Worm (Caenorhabditis elegans): ENCODE data around the gene cdk-4.

- TF ChIP-seq aha-1 (tag) (no peak), ama-1 (optimal IDR thresholded peaks at IDR 0.05) (no peak), nhr-76 (tag; optimal IDR thresholded peaks at IDR 0.05) (no peak), dmd-9 (GFP tag; IDR thresholded peaks at IDR 0.05) (no peak), ces-1 (GFP tag; optimal IDR thresholded peaks at IDR 0.05) (peak; percentile 76), nhr-77 (tag; optimal IDR thresholded peaks at IDR 0.05) (no peak), aly-2 (tag; optimal IDR thresholded peaks at IDR 0.05) (no peak), ztf-7 (tag; optimal IDR thresholded peaks at IDR 0.05) (no peak), daf-8 (GFP tag; IDR thresholded peaks at IDR 0.05) (no peak), skn-1 (tag; optimal IDR thresholded peaks at IDR 0.05) (no peak), dpl-1 (GFP tag; optimal IDR thresholded peaks at IDR 0.05) (no peak)
Measured at ce11 chrX:13499098-13499497, 19.6 kb downstream of the cdk-4 start.

All from whole organism, L4 larva.